Worm (Caenorhabditis elegans) whole organism, mixed stage, embryonic: Measurements from ENCODE around the gene Y69H2.3.

Experiments
- ces-1 ChIP-seq: fragments of 150-350 bp; optimal IDR thresholded peaks from 2 replicates; lab custom pipeline; 2014; ENCODE audit warnings: missing biosample characterization, missing genetic modification reagents, missing genetic modification characterization
- elt-1 ChIP-seq: sonication (generic microtip); optimal IDR thresholded peaks from 2 replicates; lab custom pipeline; 2017; ENCODE audit warnings: missing genetic modification characterization, mild to moderate bottlenecking, missing compliant biosample characterization, antibody characterized with exemption, moderate library complexity, borderline replicate concordance; ENCODE audit not compliant: insufficient read depth
- hlh-1 ChIP-seq: fragments of 150-350 bp; optimal IDR thresholded peaks from 2 replicates; lab custom pipeline; 2014; ENCODE audit warnings: missing biosample characterization, missing genetic modification reagents, missing genetic modification characterization
- nhr-2 ChIP-seq: fragments of 150-350 bp; optimal IDR thresholded peaks from 2 replicates; lab custom pipeline; 2014; ENCODE audit warnings: missing biosample characterization, missing genetic modification characterization
- nhr-237 ChIP-seq: fragments of 150-350 bp; optimal IDR thresholded peaks from 2 replicates; lab custom pipeline; 2014; ENCODE audit warnings: missing biosample characterization, missing genetic modification characterization
- nhr-76 ChIP-seq: sonication (generic microtip); optimal IDR thresholded peaks from 2 replicates; lab custom pipeline; 2017; ENCODE audit warnings: missing biosample characterization, missing genetic modification characterization
- pha-4 ChIP-seq: fragments of 150-350 bp; optimal IDR thresholded peaks from 2 replicates; lab custom pipeline; 2018; ENCODE audit warnings: missing biosample characterization, missing genetic modification reagents, missing genetic modification characterization
- snpc-4 ChIP-seq: fragments of 150-350 bp; optimal IDR thresholded peaks from 2 replicates; lab custom pipeline; 2014; ENCODE audit warnings: missing biosample characterization, missing genetic modification characterization
- ztf-11 ChIP-seq: fragments of 150-350 bp; optimal IDR thresholded peaks from 2 replicates; lab custom pipeline; 2014; ENCODE audit warnings: missing biosample characterization, missing genetic modification characterization

ce11 chrV:18628907-18629306 lies 35.0 kb downstream of the Y69H2.3 start:
- TF ChIP-seq ztf-11 (no peak), elt-1 (tag; lab: Kevin White, UChicago) (no peak), nhr-76 (tag; lab: Kevin White, UChicago) (no peak), nhr-237 (tag; lab: Kevin White, UChicago) (no peak), pha-4 (tag; lab: Kevin White, UChicago) (no peak), nhr-2 (tag; lab: Kevin White, UChicago) (no peak), ces-1 (no peak), snpc-4 (tag; lab: Kevin White, UChicago) (no peak), hlh-1 (tag; lab: Kevin White, UChicago) (no peak)
